Worm (Caenorhabditis elegans): Measurements from ENCODE around the gene D1044.1.

The D1044.1 gene

DNA sequence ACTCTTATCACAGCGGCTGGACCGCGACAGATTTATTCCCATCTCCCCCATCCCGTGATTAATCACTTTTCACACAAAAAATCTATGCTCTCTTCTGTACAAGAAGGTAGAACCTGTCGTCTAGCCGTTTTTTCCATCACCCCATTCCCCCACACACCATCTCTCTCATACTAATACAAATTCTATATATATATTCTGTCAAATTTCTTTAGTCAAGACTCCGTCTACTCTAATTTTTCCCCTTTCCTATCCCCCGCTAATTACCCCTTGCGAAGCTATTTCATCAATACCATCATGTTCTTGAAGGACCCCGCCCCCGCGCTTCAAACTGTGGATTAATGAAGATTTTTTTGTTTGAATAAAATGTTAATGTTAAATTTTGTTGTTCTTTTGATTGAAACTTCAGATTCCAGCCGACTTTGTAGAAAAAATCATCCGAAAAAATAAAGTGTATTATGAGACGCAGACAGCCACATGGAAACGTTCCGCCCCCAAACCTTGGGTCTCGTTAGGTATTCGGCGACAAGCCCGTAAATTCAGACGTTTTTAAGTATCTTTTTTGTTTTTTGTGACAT lies 38.0 kb upstream of the D1044.1 start:
- TF ChIP-seq elt-2 (tag; optimal IDR thresholded peaks at IDR 0.05) (peak; percentile 36), nhr-23 (tag; optimal IDR thresholded peaks at IDR 0.05) (peak; percentile 79), pha-4 (tag; optimal IDR thresholded peaks at IDR 0.05) (peak; percentile 35), ama-1 (optimal IDR thresholded peaks at IDR 0.05) (peak; percentile 92), ceh-16 (tag; optimal IDR thresholded peaks at IDR 0.05) (no peak), ceh-9 (tag; optimal IDR thresholded peaks at IDR 0.05) (no peak), jun-1 (tag; optimal IDR thresholded peaks at IDR 0.05) (peak; percentile 44), nhr-43 (tag; optimal IDR thresholded peaks at IDR 0.05; ENCODE audit: poor library complexity, severe bottlenecking) (peak; percentile 71), tbx-2 (tag; optimal IDR thresholded peaks at IDR 0.05) (peak; percentile 27), fos-1 (tag; optimal IDR thresholded peaks at IDR 0.05) (no peak), R02D3.7 (tag; optimal IDR thresholded peaks at IDR 0.05) (peak; percentile 56), nhr-25 (tag; optimal IDR thresholded peaks at IDR 0.05) (peak; percentile 40), lsy-12 (tag; optimal IDR thresholded peaks at IDR 0.05) (peak; percentile 72)

DNA sequence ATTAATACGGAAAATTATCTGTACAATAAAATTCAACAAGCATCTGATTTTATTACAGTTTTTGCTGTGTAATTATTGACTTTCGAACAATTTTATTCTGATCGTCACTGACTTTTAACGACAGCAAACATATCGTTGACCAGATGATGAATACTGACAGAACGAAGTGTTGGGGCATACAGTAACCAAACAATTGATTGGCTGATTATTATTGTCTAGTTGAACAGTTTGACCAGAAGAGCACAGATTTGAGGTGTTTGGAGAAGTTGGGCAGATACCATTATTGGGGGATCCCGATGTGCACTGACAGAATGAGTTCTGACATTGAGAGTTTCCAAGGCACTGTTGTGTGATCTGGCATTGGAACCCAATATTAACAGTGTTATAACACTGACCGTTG lies 37.2 kb upstream of the D1044.1 start:
- TF ChIP-seq skn-1 (tag; optimal IDR thresholded peaks at IDR 0.05): no peak
- TF ChIP-seq nhr-77 (tag; optimal IDR thresholded peaks at IDR 0.05): no peak
- TF ChIP-seq ceh-82 (tag; optimal IDR thresholded peaks at IDR 0.05): no peak
- no peak for TF ChIP-seq daf-12 (tag; optimal IDR thresholded peaks at IDR 0.05)
- TF ChIP-seq elt-3 (tag; optimal IDR thresholded peaks at IDR 0.05): no peak

DNA sequence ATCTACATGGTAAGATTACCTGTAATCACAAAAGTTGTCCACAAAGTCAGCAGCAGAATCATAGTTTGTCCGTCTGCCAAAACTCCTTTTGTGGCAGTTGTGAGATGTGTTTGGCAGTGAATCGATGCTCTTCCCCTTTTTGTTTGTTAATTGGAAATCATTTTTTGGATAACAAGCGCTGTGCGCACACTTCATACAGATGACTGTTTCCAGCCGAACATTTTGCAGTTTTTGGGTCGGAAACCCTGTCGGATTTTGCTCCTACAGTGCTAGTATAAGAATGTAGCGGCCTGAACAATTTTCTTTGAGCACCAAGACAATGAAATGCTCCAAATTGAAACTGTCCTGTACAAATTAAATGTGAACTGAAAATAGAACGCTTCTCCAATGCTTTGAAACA lies 35.4 kb upstream of the D1044.1 start, which contains the start of gene D1044.7:
TSS of gene D1044.7 (minus strand) at position 101 of the 400 bp plus-strand sequence.
- no peak for TF ChIP-seq zag-1 (tag; optimal IDR thresholded peaks at IDR 0.05)
- TF ChIP-seq elt-3 (tag; optimal IDR thresholded peaks at IDR 0.05): no peak
- TF ChIP-seq aly-2 (tag; optimal IDR thresholded peaks at IDR 0.05): no peak

DNA sequence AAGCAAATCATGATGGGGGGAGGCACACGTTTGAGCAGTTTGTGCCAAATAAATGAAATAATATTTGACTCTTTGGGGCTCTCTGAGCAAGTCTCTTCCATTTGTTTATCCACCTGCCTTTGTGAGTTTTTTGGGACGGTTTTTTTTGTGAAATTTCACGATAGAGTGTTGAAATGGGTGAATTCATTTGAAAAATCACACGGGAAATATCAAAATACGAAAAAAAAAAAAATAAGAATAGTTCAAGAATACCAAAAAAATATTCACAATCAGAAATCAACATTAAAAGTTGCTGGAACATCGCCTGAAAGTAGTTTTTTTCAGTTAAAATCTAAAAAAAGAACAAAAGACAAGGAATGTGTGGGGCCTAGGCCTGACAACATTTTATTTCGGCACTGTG lies 31.6 kb upstream of the D1044.1 start, which contains the start of gene pqn-25:
TSS of gene pqn-25 (minus strand) at position 101 of the 400 bp plus-strand sequence.
- TF ChIP-seq nhr-77 (tag; optimal IDR thresholded peaks at IDR 0.05): no peak

ce11 chrIII:5517423-5517822 lies 26.7 kb upstream of the D1044.1 start, which contains the start of gene nekl-4:
Gene nekl-4 (minus strand): TSS chrIII:5517523.
- TF ChIP-seq eor-1 (tag; optimal IDR thresholded peaks at IDR 0.05): no peak
- TF ChIP-seq lin-15B (tag; optimal IDR thresholded peaks at IDR 0.05): no peak
- TF ChIP-seq snpc-4 (tag; optimal IDR thresholded peaks at IDR 0.05): no peak
- TF ChIP-seq nhr-76 (tag; optimal IDR thresholded peaks at IDR 0.05): no peak
- no peak for TF ChIP-seq nhr-23 (tag; optimal IDR thresholded peaks at IDR 0.05)
- no peak for TF ChIP-seq mdl-1 (tag; optimal IDR thresholded peaks at IDR 0.05)
- no peak for TF ChIP-seq ama-1 (optimal IDR thresholded peaks at IDR 0.05)
- no peak for TF ChIP-seq skn-1 (tag; optimal IDR thresholded peaks at IDR 0.05)
- no peak for TF ChIP-seq tbx-2 (tag; optimal IDR thresholded peaks at IDR 0.05)
- TF ChIP-seq elt-3 (tag; optimal IDR thresholded peaks at IDR 0.05): no peak
- no peak for TF ChIP-seq nhr-77 (tag; optimal IDR thresholded peaks at IDR 0.05)
- no peak for TF ChIP-seq mml-1 (tag; optimal IDR thresholded peaks at IDR 0.05)
- no peak for TF ChIP-seq egl-5 (tag; optimal IDR thresholded peaks at IDR 0.05)
- no peak for TF ChIP-seq nhr-28 (tag; optimal IDR thresholded peaks at IDR 0.05)
- no peak for TF ChIP-seq nhr-237 (tag; optimal IDR thresholded peaks at IDR 0.05)
- TF ChIP-seq nhr-67 (tag; optimal IDR thresholded peaks at IDR 0.05): no peak

- TF ChIP-seq egl-5 (tag; optimal IDR thresholded peaks at IDR 0.05) (no peak), pha-4 (tag; optimal IDR thresholded peaks at IDR 0.05) (no peak), mdl-1 (tag; optimal IDR thresholded peaks at IDR 0.05) (no peak), nhr-11 (tag; optimal IDR thresholded peaks at IDR 0.05) (no peak), nfya-1 (tag; optimal IDR thresholded peaks at IDR 0.05; ENCODE audit: insufficient read depth) (no peak), ceh-16 (tag; optimal IDR thresholded peaks at IDR 0.05) (no peak), lin-15B (tag; optimal IDR thresholded peaks at IDR 0.05) (no peak)
These were observed 22.2 kb upstream of the D1044.1 start, which contains the start of gene D1044.4 for ce11 chrIII:5521930-5522329. Gene D1044.4 (minus strand): TSS chrIII:5522030.
